Fruit fly (Drosophila melanogaster) whole organism, embryonic: ENCODE results near the gene Dis3.

ENCODE experiments used
- CG10462 ChIP-seq: fragments of 200-800 bp; sonication (Bioruptor generic); optimal IDR thresholded peaks from 2 replicates; lab custom pipeline; 2016; ENCODE audit warnings: missing biosample characterization, missing genetic modification characterization
- CG10979 ChIP-seq: fragments of 200-800 bp; sonication (Bioruptor generic); optimal IDR thresholded peaks from 2 replicates; lab custom pipeline; 2018; ENCODE audit warnings: missing biosample characterization, mild to moderate bottlenecking, missing genetic modification characterization, moderate library complexity
- CG11247 ChIP-seq: fragments of 200-800 bp; sonication (Bioruptor generic); IDR thresholded peaks from 2 replicates; pipeline ENCODE4 v1.3.6; 2022; ENCODE audit warnings: missing biosample characterization, missing genetic modification characterization
- CG11560 ChIP-seq: fragments of 200-800 bp; sonication (Bioruptor generic); IDR thresholded peaks from 3 replicates; pipeline ENCODE4 v1.3.6; 2022; ENCODE audit warnings: missing biosample characterization, missing genetic modification characterization
- CG12219 ChIP-seq: fragments of 200-800 bp; sonication (Bioruptor generic); optimal IDR thresholded peaks from 3 replicates; lab custom pipeline; 2018; ENCODE audit warnings: missing biosample characterization, mild to moderate bottlenecking, missing genetic modification characterization
- CG15479 ChIP-seq: fragments of 200-800 bp; sonication (Bioruptor generic); optimal IDR thresholded peaks from 3 replicates; lab custom pipeline; 2019; ENCODE audit warnings: missing biosample characterization, mild to moderate bottlenecking, missing genetic modification characterization, moderate library complexity
- CG16813 ChIP-seq: fragments of 200-800 bp; sonication (Bioruptor generic); IDR thresholded peaks from 3 replicates; pipeline ENCODE4 v1.3.6; 2022; ENCODE audit warnings: missing biosample characterization, missing genetic modification characterization; ENCODE audit not compliant: partially characterized antibody
- CG17186 ChIP-seq: fragments of 200-800 bp; sonication (Bioruptor generic); optimal IDR thresholded peaks from 3 replicates; lab custom pipeline; 2017; ENCODE audit warnings: missing biosample characterization, missing genetic modification reagents, missing genetic modification characterization
- CG17829 ChIP-seq: fragments of 200-800 bp; optimal IDR thresholded peaks from 2 replicates; lab custom pipeline; 2019; ENCODE audit warnings: missing biosample characterization, mild to moderate bottlenecking, missing genetic modification characterization, moderate library complexity
- CG2875 ChIP-seq: fragments of 200-800 bp; sonication (Bioruptor generic); optimal IDR thresholded peaks from 2 replicates; lab custom pipeline; 2017; ENCODE audit warnings: missing biosample characterization, mild to moderate bottlenecking, missing genetic modification characterization, missing genetic modification reagents
- CG30403 ChIP-seq: fragments of 200-800 bp; sonication (Bioruptor generic); optimal IDR thresholded peaks from 3 replicates; lab custom pipeline; 2016; ENCODE audit warnings: missing biosample characterization, missing genetic modification characterization
- CG30431 ChIP-seq: fragments of 200-800 bp; sonication (Bioruptor generic); optimal IDR thresholded peaks from 2 replicates; lab custom pipeline; 2017; ENCODE audit warnings: missing biosample characterization, missing genetic modification characterization
- CG31441 ChIP-seq: fragments of 200-800 bp; sonication (Bioruptor generic); IDR thresholded peaks from 2 replicates; pipeline ENCODE4 v1.3.6; 2022; ENCODE audit warnings: missing biosample characterization, missing genetic modification characterization
- CG3838 ChIP-seq: fragments of 200-800 bp; sonication (Bioruptor generic); optimal IDR thresholded peaks from 3 replicates; lab custom pipeline; 2016; ENCODE audit warnings: missing biosample characterization, missing genetic modification characterization
- CG5953 ChIP-seq: fragments of 200-800 bp; sonication (Bioruptor generic); IDR thresholded peaks from 2 replicates; pipeline ENCODE4 v1.3.6; 2022; ENCODE audit warnings: missing biosample characterization, missing genetic modification characterization
- CG7357 ChIP-seq: fragments of 200-800 bp; sonication (Bioruptor generic); IDR thresholded peaks from 3 replicates; pipeline ENCODE4 v1.3.6; 2022; ENCODE audit warnings: missing biosample characterization, missing genetic modification characterization
- CG8290 ChIP-seq, 3 experiments: fragments of 200-800 bp; sonication (Bioruptor generic); optimal IDR thresholded peaks; 2 replicates each; lab custom pipeline; 2016 to 2019; ENCODE audit warnings: missing biosample characterization in 3 of 3, missing genetic modification characterization in 3 of 3, mild to moderate bottlenecking in 2 of 3, moderate library complexity in 1 of 3
- CrebB ChIP-seq: fragments of 200-800 bp; sonication (Bioruptor generic); optimal IDR thresholded peaks from 3 replicates; lab custom pipeline; 2018; ENCODE audit warnings: missing biosample characterization, mild to moderate bottlenecking, missing genetic modification characterization
- E2f2 ChIP-seq: fragments of 200-800 bp; sonication (Bioruptor generic); IDR thresholded peaks from 2 replicates; pipeline ENCODE4 v1.3.6; 2022; ENCODE audit warnings: missing biosample characterization, missing genetic modification characterization
- Elba2 ChIP-seq: fragments of 200-800 bp; sonication (Bioruptor generic); optimal IDR thresholded peaks from 3 replicates; lab custom pipeline; 2016; ENCODE audit warnings: missing biosample characterization, missing genetic modification characterization
- Fer1 ChIP-seq: fragments of 200-800 bp; sonication (Bioruptor generic); optimal IDR thresholded peaks from 2 replicates; lab custom pipeline; 2017; ENCODE audit warnings: missing biosample characterization, mild to moderate bottlenecking, missing genetic modification characterization
- HLH3B ChIP-seq: fragments of 200-800 bp; sonication (Bioruptor generic); IDR thresholded peaks from 2 replicates; pipeline ENCODE4 v1.3.6; 2022; ENCODE audit warnings: missing biosample characterization, missing genetic modification characterization
- HmgZ ChIP-seq: fragments of 200-800 bp; sonication (Bioruptor generic); optimal IDR thresholded peaks from 2 replicates; lab custom pipeline; 2018; ENCODE audit warnings: missing biosample characterization, mild to moderate bottlenecking, missing genetic modification characterization
- Kr ChIP-seq: fragments of 200-800 bp; sonication (Bioruptor generic); optimal IDR thresholded peaks from 2 replicates; lab custom pipeline; 2017; ENCODE audit warnings: missing biosample characterization, mild to moderate bottlenecking, missing genetic modification characterization
- Med ChIP-seq: fragments of 200-800 bp; sonication (Bioruptor generic); peaks from one replicate; lab custom pipeline; 2016; ENCODE audit warnings: missing biosample characterization, missing genetic modification characterization, mild to moderate bottlenecking, inconsistent platforms, moderate library complexity
- Oli ChIP-seq: fragments of 200-800 bp; sonication (Bioruptor generic); optimal IDR thresholded peaks from 2 replicates; lab custom pipeline; 2018; ENCODE audit warnings: missing biosample characterization, mild to moderate bottlenecking, missing genetic modification characterization, moderate library complexity
- Taf1 ChIP-seq: fragments of 200-800 bp; sonication (Bioruptor generic); IDR thresholded peaks from 2 replicates; pipeline ENCODE4 v1.3.6; 2022; ENCODE audit warnings: missing biosample characterization, missing genetic modification characterization
- ab ChIP-seq: fragments of 200-800 bp; sonication (Bioruptor generic); optimal IDR thresholded peaks from 2 replicates; lab custom pipeline; 2016; ENCODE audit warnings: missing biosample characterization, missing genetic modification characterization
- ato ChIP-seq: fragments of 200-800 bp; sonication (Bioruptor generic); IDR thresholded peaks from 2 replicates; pipeline ENCODE4 v1.3.6; 2022; ENCODE audit warnings: missing biosample characterization, missing genetic modification characterization; ENCODE audit not compliant: partially characterized antibody
- bbx ChIP-seq: fragments of 200-800 bp; sonication (Bioruptor generic); IDR thresholded peaks from 2 replicates; pipeline ENCODE4 v1.3.6; 2022; ENCODE audit warnings: missing biosample characterization, missing genetic modification characterization; ENCODE audit not compliant: partially characterized antibody
- bsh ChIP-seq, 2 experiments: fragments of 200-800 bp; sonication (Bioruptor generic); optimal IDR thresholded peaks; 2 replicates each; lab custom pipeline; 2017 to 2018; ENCODE audit warnings: mild to moderate bottlenecking in 2 of 2, missing biosample characterization in 2 of 2, missing genetic modification characterization in 2 of 2, moderate library complexity in 1 of 2
- cato ChIP-seq: fragments of 200-800 bp; sonication (Bioruptor generic); optimal IDR thresholded peaks from 2 replicates; lab custom pipeline; 2016; ENCODE audit warnings: missing biosample characterization, missing genetic modification characterization, borderline replicate concordance
- fu2 ChIP-seq: fragments of 200-800 bp; sonication (Bioruptor generic); optimal IDR thresholded peaks from 2 replicates; lab custom pipeline; 2016; ENCODE audit warnings: missing biosample characterization, missing genetic modification characterization
- gce ChIP-seq: fragments of 200-800 bp; sonication (Bioruptor generic); IDR thresholded peaks from 3 replicates; pipeline ENCODE4 v1.3.6; 2022; ENCODE audit warnings: missing biosample characterization, missing genetic modification characterization
- hkb ChIP-seq, 2 experiments: fragments of 200-800 bp in 1 of 2; fragments of >200 bp in 1 of 2; sonication (Bioruptor generic) in 1 of 2; IDR thresholded peaks in 1 of 2; optimal IDR thresholded peaks in 1 of 2; 2 replicates each; pipeline versions ENCODE4 v1.3.6 to Lab custom; 2017 to 2022; ENCODE audit warnings: missing biosample characterization in 1 of 2, missing genetic modification characterization in 1 of 2
- kay ChIP-seq: fragments of 200-800 bp; sonication (Bioruptor generic); optimal IDR thresholded peaks from 2 replicates; lab custom pipeline; 2016; ENCODE audit warnings: missing biosample characterization, missing genetic modification characterization
- lmd ChIP-seq: fragments of 200-800 bp; sonication (Bioruptor generic); IDR thresholded peaks from 2 replicates; pipeline ENCODE4 v1.3.6; 2022; ENCODE audit warnings: missing biosample characterization, missing genetic modification characterization
- luna ChIP-seq: fragments of 200-800 bp; sonication (Bioruptor generic); optimal IDR thresholded peaks from 2 replicates; lab custom pipeline; 2016; ENCODE audit warnings: missing biosample characterization, missing genetic modification characterization
- odd ChIP-seq: fragments of 200-800 bp; sonication (Bioruptor generic); optimal IDR thresholded peaks from 2 replicates; lab custom pipeline; 2017; ENCODE audit warnings: missing biosample characterization, mild to moderate bottlenecking, missing genetic modification characterization
- pan ChIP-seq, 4 experiments: fragments of >200 bp in 3 of 4; fragments of 200-800 bp in 1 of 4; sonication (Bioruptor generic) in 1 of 4; optimal IDR thresholded peaks in 3 of 4; IDR thresholded peaks in 1 of 4; 2 replicates each; pipeline versions ENCODE4 v1.3.6 to Lab custom; 2017 to 2022; ENCODE audit warnings: missing biosample characterization in 2 of 4, missing genetic modification characterization in 2 of 4, mixed read lengths in 1 of 4
- pita ChIP-seq: fragments of 200-800 bp; sonication (Bioruptor generic); optimal IDR thresholded peaks from 2 replicates; lab custom pipeline; 2017; ENCODE audit warnings: missing biosample characterization, mild to moderate bottlenecking, missing genetic modification characterization
- sc ChIP-seq, 3 experiments: fragments of >200 bp in 2 of 3; fragments of 200-800 bp in 1 of 3; sonication (Bioruptor generic) in 1 of 3; optimal IDR thresholded peaks; 2 replicates in 2 of 3; 3 replicates in 1 of 3; lab custom pipeline; 2017; ENCODE audit warnings: mild to moderate bottlenecking in 1 of 3, missing biosample characterization in 1 of 3, missing genetic modification characterization in 1 of 3, missing genetic modification reagents in 1 of 3
- slbo ChIP-seq: fragments of 200-800 bp; sonication (Bioruptor generic); IDR thresholded peaks from 2 replicates; pipeline ENCODE4 v1.3.6; 2022; ENCODE audit warnings: missing biosample characterization, missing genetic modification characterization
- so ChIP-seq: fragments of 200-800 bp; sonication (Bioruptor generic); IDR thresholded peaks from 3 replicates; pipeline ENCODE4 v1.3.6; 2022; ENCODE audit warnings: missing biosample characterization, missing genetic modification characterization
- sug ChIP-seq: fragments of 200-800 bp; optimal IDR thresholded peaks from 2 replicates; lab custom pipeline; 2019; ENCODE audit warnings: missing biosample characterization, mild to moderate bottlenecking, missing genetic modification characterization, moderate library complexity
- unpg ChIP-seq: fragments of 200-800 bp; sonication (Bioruptor generic); optimal IDR thresholded peaks from 3 replicates; lab custom pipeline; 2018; ENCODE audit warnings: missing biosample characterization, mild to moderate bottlenecking, missing genetic modification characterization, moderate library complexity
- wek ChIP-seq: fragments of 200-800 bp; sonication (Bioruptor generic); optimal IDR thresholded peaks from 3 replicates; lab custom pipeline; 2018; ENCODE audit warnings: missing biosample characterization, mild to moderate bottlenecking, missing genetic modification characterization, moderate library complexity

The Dis3 gene

DNA sequence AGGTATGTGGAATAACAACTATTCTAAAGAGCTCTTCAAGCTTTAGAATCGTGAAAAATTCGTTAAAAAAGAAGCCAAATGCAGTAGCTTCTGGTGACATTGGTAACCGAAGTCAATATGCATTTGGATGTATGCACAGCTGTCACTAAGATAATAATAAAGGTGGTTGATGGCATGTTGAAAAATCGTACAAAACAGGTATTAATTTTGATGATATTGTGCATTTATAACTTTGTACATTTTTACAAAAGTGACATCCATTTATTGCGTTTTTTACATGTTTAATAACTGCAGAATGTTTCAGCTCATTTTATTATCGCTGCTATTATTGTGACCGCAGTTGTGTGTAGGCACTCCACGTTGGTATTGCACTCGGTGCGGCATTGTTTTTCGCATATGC is 31.7 kb upstream of the Dis3 start (continued):
- TF ChIP-seq CG2875 (GFP tag; lab: Kevin White, UChicago) (peak; percentile 54), HLH3B (GFP tag; lab: Robert Waterston, UW) (peak; percentile 15; the same call in 1 of the 2 replicates), CG10979 (tag; lab: Kevin White, UChicago) (no peak), lmd (GFP tag; lab: Robert Waterston, UW) (no peak), hkb (optimal IDR thresholded peaks at IDR 0.05; lab: Kevin White, UChicago) (no peak), hkb (GFP tag; IDR thresholded peaks at IDR 0.05; lab: Robert Waterston, UW) (peak; percentile 38), luna (GFP tag; lab: Kevin White, UChicago) (no peak), bsh (GFP tag; optimal IDR thresholded peaks at IDR 0.05; lab: Kevin White, UChicago) (peak in 1 of 2 experiments; percentile 43), gce (GFP tag; lab: Robert Waterston, UW) (no peak), wek (GFP tag; lab: Kevin White, UChicago) (peak; percentile 17), CG5953 (0 out of 2 replicates have a peak, but pooled peaks have one; percentile 45)

DNA sequence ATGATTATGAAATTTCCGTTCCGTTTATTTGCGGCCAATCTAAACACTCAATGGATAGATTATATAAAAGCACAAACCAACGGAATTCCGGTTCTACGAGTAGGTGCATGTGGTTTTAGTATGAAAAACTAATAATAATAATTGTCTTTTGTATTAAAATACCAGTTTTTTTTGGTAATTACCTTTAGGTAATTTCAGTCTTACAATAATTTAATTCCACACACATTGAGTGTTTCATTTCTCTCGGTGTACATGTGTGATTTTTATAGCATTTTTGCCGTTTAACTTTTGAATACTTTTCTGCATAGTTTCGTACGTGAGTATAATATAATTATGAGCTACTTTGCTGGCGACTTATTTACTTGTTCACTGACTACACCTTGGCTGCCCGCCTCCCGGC is 30.2 kb upstream of the Dis3 start:
- TF ChIP-seq so, result no peak
- no peak for TF ChIP-seq CG17829 (tag; lab: Kevin White, UChicago)
- TF ChIP-seq pan (optimal IDR thresholded peaks at IDR 0.05; lab: Kevin White, UChicago), result no peak
- peak in 1 of 2 experiments; percentile 54 for TF ChIP-seq pan (GFP tag; optimal IDR thresholded peaks at IDR 0.05 in 1 of 2, IDR thresholded peaks at IDR 0.05 in 1 of 2)
- TF ChIP-seq odd, result no peak
- TF ChIP-seq Fer1 (GFP tag; lab: Kevin White, UChicago), result no peak
- TF ChIP-seq slbo, result peak; percentile 54
- no peak for TF ChIP-seq E2f2 (GFP tag; lab: Robert Waterston, UW)
- no peak for TF ChIP-seq HmgZ
- no peak for TF ChIP-seq fu2 (GFP tag; lab: Kevin White, UChicago)
- TF ChIP-seq CG31441 (GFP tag; lab: Robert Waterston, UW), result no peak
- TF ChIP-seq CG16813, result no peak
- no peak for TF ChIP-seq CG3838 (GFP tag; lab: Kevin White, UChicago)
- TF ChIP-seq cato, result no peak
- no peak for TF ChIP-seq ab
- no peak for TF ChIP-seq Taf1 (GFP tag; lab: Robert Waterston, UW)
- TF ChIP-seq Kr (GFP tag; lab: Kevin White, UChicago), result no peak
- TF ChIP-seq unpg (GFP tag; lab: Kevin White, UChicago), result no peak
- TF ChIP-seq CG12219 (GFP tag; lab: Kevin White, UChicago), result no peak
- peak; percentile 6 for TF ChIP-seq Oli (tag; lab: Kevin White, UChicago)
- peak; percentile 37 for TF ChIP-seq Med (GFP tag; lab: Kevin White, UChicago)
- no peak for TF ChIP-seq bbx (GFP tag; lab: Robert Waterston, UW)
- TF ChIP-seq CrebB (tag; lab: Kevin White, UChicago), result no peak
- no peak for TF ChIP-seq CG11247 (GFP tag; lab: Robert Waterston, UW)
- TF ChIP-seq sc (optimal IDR thresholded peaks at IDR 0.05; lab: Kevin White, UChicago), result no peak
- TF ChIP-seq sc (GFP tag; optimal IDR thresholded peaks at IDR 0.05; lab: Kevin White, UChicago), result no peak
- no peak for TF ChIP-seq kay (GFP tag; lab: Kevin White, UChicago)
- no peak for TF ChIP-seq ato (GFP tag; lab: Robert Waterston, UW)
- TF ChIP-seq pita (GFP tag; lab: Kevin White, UChicago), result no peak
- no peak for TF ChIP-seq CG17186 (GFP tag; lab: Kevin White, UChicago)
- TF ChIP-seq CG30431 (GFP tag; lab: Kevin White, UChicago), result peak; percentile 0
- no peak for TF ChIP-seq Elba2
- no peak for TF ChIP-seq sug (tag; lab: Kevin White, UChicago)
- TF ChIP-seq hkb (optimal IDR thresholded peaks at IDR 0.05; lab: Kevin White, UChicago), result no peak
- TF ChIP-seq hkb (GFP tag; IDR thresholded peaks at IDR 0.05; lab: Robert Waterston, UW), result peak; percentile 52; the same call in 1 of the 2 replicates
- TF ChIP-seq CG8290 (GFP tag; optimal IDR thresholded peaks at IDR 0.05; lab: Kevin White, UChicago), result no peak
- TF ChIP-seq CG8290 (tag; optimal IDR thresholded peaks at IDR 0.05; lab: Kevin White, UChicago), result no peak
- no peak for TF ChIP-seq CG15479 (GFP tag; lab: Kevin White, UChicago)
- peak; percentile 31; the same call in 1 of the 3 replicates for TF ChIP-seq CG7357 (GFP tag; lab: Robert Waterston, UW)
- TF ChIP-seq CG30403 (GFP tag; lab: Kevin White, UChicago), result peak; percentile 23
- TF ChIP-seq CG11560 (tag; lab: Robert Waterston, UW), result no peak
- TF ChIP-seq CG10462 (GFP tag; lab: Kevin White, UChicago), result no peak
